Worm (Caenorhabditis elegans): ENCODE measurements around the gene cnx-1.

- TF ChIP-seq ceh-16 (tag; optimal IDR thresholded peaks at IDR 0.05), result no peak
- no peak for TF ChIP-seq skn-1 (tag; optimal IDR thresholded peaks at IDR 0.05)
- no peak for TF ChIP-seq nhr-28 (tag; optimal IDR thresholded peaks at IDR 0.05)
- TF ChIP-seq tbx-2 (tag; optimal IDR thresholded peaks at IDR 0.05), result no peak
- TF ChIP-seq ama-1 (optimal IDR thresholded peaks at IDR 0.05), result no peak
- TF ChIP-seq ztf-11 (tag; optimal IDR thresholded peaks at IDR 0.05), result no peak
- TF ChIP-seq daf-12 (tag; optimal IDR thresholded peaks at IDR 0.05), result no peak
- TF ChIP-seq nfya-1 (tag; optimal IDR thresholded peaks at IDR 0.05; ENCODE audit: insufficient read depth), result no peak
- TF ChIP-seq snpc-4 (tag; optimal IDR thresholded peaks at IDR 0.05), result no peak
Observed at ce11 chrIII:9813146-9813545, 3.8 kb downstream of the cnx-1 start, which contains the start of gene ZK632.14.
